Fruit fly (Drosophila melanogaster) whole organism, embryonic: ENCODE data around the gene acj6.

Experiments used
- Antp ChIP-seq: fragments of 200-800 bp; sonication (Bioruptor generic); optimal IDR thresholded peaks from 3 replicates; lab custom pipeline; 2016; ENCODE audit warnings: missing biosample characterization, missing genetic modification characterization
- CG18599 ChIP-seq: fragments of 200-800 bp; sonication (Bioruptor generic); optimal IDR thresholded peaks from 3 replicates; lab custom pipeline; 2017; ENCODE audit warnings: missing biosample characterization, missing genetic modification characterization, mild to moderate bottlenecking, moderate library complexity, missing genetic modification reagents
- CG4707 ChIP-seq: fragments of 200-800 bp; sonication (Bioruptor generic); optimal IDR thresholded peaks from 2 replicates; lab custom pipeline; 2018; ENCODE audit warnings: missing biosample characterization, mild to moderate bottlenecking, missing genetic modification characterization, moderate library complexity
- Dip2 ChIP-seq: fragments of 200-800 bp; sonication (Bioruptor generic); IDR thresholded peaks from 2 replicates; pipeline ENCODE4 v1.3.6; 2022; ENCODE audit warnings: missing biosample characterization, missing genetic modification characterization
- Doc3 ChIP-seq: fragments of 200-800 bp; sonication (Bioruptor generic); IDR thresholded peaks from 3 replicates; pipeline ENCODE4 v1.3.6; 2022; ENCODE audit warnings: missing biosample characterization, missing genetic modification characterization; ENCODE audit not compliant: partially characterized antibody
- HmgZ ChIP-seq: fragments of 200-800 bp; sonication (Bioruptor generic); optimal IDR thresholded peaks from 2 replicates; lab custom pipeline; 2018; ENCODE audit warnings: missing biosample characterization, mild to moderate bottlenecking, missing genetic modification characterization
- NFAT ChIP-seq: fragments of 200-800 bp; sonication (Bioruptor generic); IDR thresholded peaks from 2 replicates; pipeline ENCODE4 v1.3.6; 2022; ENCODE audit warnings: missing biosample characterization, missing genetic modification characterization
- fru ChIP-seq: fragments of >200 bp; optimal IDR thresholded peaks from 2 replicates; lab custom pipeline; 2017
- lola ChIP-seq, 3 experiments: fragments of >200 bp in 2 of 3; fragments of 200-800 bp in 1 of 3; sonication (Bioruptor generic) in 1 of 3; optimal IDR thresholded peaks; 2 replicates each; lab custom pipeline; 2017 to 2019; ENCODE audit warnings: missing biosample characterization in 3 of 3, missing genetic modification characterization in 3 of 3, mild to moderate bottlenecking in 1 of 3, moderate library complexity in 1 of 3
- peb ChIP-seq: fragments of 200-800 bp; sonication (Bioruptor generic); IDR thresholded peaks from 2 replicates; pipeline ENCODE4 v1.3.6; 2022; ENCODE audit warnings: missing biosample characterization, missing genetic modification characterization
- wor ChIP-seq: fragments of 200-800 bp; sonication (Bioruptor generic); IDR thresholded peaks from 2 replicates; pipeline ENCODE4 v1.3.6; 2022; ENCODE audit warnings: missing biosample characterization, missing genetic modification characterization

DNA sequence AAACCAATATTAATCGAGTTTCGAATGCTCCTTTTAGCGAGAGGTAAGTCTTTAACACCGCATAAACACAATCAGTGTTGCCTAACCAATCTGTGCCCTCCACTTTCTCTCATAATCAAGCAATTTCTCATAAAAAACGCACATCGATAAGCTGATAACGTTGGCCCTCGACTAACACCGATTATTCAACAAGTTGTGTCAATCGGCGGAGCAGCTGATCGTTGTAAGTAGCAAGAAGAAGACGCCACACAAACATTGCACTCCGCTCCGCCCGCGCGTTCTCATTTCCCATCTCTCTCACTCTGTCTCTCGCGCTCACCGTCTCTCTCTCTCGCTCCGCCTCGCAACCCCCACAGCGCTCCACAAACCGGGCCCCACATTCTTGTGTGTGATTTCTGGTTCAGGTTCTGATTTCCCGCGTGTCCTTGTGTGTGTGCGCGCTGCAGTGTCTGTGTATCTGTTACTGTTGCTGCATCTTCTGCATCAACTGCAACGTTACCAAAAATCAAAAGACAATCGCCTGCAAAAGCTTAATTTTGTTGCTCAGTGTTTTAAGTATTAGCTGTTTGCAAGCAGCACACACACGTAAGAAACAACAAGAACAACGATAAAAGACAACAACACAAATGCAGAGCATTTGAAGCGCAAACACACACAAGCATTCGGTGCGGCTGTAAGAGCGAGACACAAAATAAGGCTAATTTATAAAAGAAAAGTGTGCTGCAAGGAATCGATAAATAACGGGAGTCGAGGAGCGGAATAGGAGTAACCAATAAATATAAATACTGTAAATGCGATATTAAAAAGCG, 45.6 kb downstream of the acj6 start, which contains the start of the genes CG9114 and HDAC6:
- peak; percentile 2 for TF ChIP-seq Antp (GFP tag; lab: Kevin White, UChicago)
- no peak for TF ChIP-seq HmgZ
- TF ChIP-seq lola (GFP tag; optimal IDR thresholded peaks at IDR 0.05; lab: Kevin White, UChicago) = no peak
- TF ChIP-seq peb (GFP tag; lab: Robert Waterston, UW) = no peak
- no peak for TF ChIP-seq Dip2 (GFP tag; lab: Robert Waterston, UW)
- TF ChIP-seq Doc3 (GFP tag; lab: Robert Waterston, UW) = peak; percentile 89
- peak; percentile 10; the same call in 1 of the 2 replicates for TF ChIP-seq NFAT (GFP tag; lab: Robert Waterston, UW)
- TF ChIP-seq CG4707 (GFP tag; lab: Kevin White, UChicago) = no peak
- no peak for TF ChIP-seq CG18599 (GFP tag; lab: Kevin White, UChicago)
- TF ChIP-seq wor = no peak
- no peak for TF ChIP-seq fru
